Fruit fly (Drosophila melanogaster) whole organism, embryonic: Measurements from ENCODE around the gene CG34353.
A peak's percentile ranks its signal among the peaks of the same experiment; 100 is the strongest.

Source experiments
- ATbp ChIP-seq: fragments of 200-800 bp; sonication (Bioruptor generic); optimal IDR thresholded peaks from 2 replicates; lab custom pipeline; 2017; ENCODE audit warnings: missing biosample characterization, mild to moderate bottlenecking, missing genetic modification characterization, missing genetic modification reagents
- Adf1 ChIP-seq: fragments of 200-800 bp; sonication (Bioruptor generic); IDR thresholded peaks from 2 replicates; pipeline ENCODE4 v1.3.6; 2022; ENCODE audit warnings: missing biosample characterization, missing genetic modification characterization
- CG10147 ChIP-seq: fragments of 200-800 bp; sonication (Bioruptor generic); optimal IDR thresholded peaks from 2 replicates; lab custom pipeline; 2019; ENCODE audit warnings: missing biosample characterization, mild to moderate bottlenecking, missing genetic modification characterization, moderate library complexity
- CG13287 ChIP-seq: fragments of 200-800 bp; sonication (Bioruptor generic); IDR thresholded peaks from 2 replicates; pipeline ENCODE4 v1.3.6; 2022; ENCODE audit warnings: missing biosample characterization, missing genetic modification characterization; ENCODE audit not compliant: partially characterized antibody
- CG13296 ChIP-seq: fragments of 200-800 bp; sonication (Bioruptor generic); optimal IDR thresholded peaks from 3 replicates; lab custom pipeline; 2018; ENCODE audit warnings: missing biosample characterization, mild to moderate bottlenecking, missing genetic modification characterization
- CG15073 ChIP-seq: fragments of 200-800 bp; sonication (Bioruptor generic); optimal IDR thresholded peaks from 2 replicates; lab custom pipeline; 2016; ENCODE audit warnings: missing biosample characterization, missing genetic modification characterization
- CG1602 ChIP-seq: fragments of 200-800 bp; sonication (Bioruptor generic); optimal IDR thresholded peaks from 3 replicates; lab custom pipeline; 2016; ENCODE audit warnings: missing biosample characterization, missing genetic modification characterization
- CG18476 ChIP-seq: fragments of 200-800 bp; sonication (Bioruptor generic); optimal IDR thresholded peaks from 2 replicates; lab custom pipeline; 2016; ENCODE audit warnings: missing biosample characterization, mild to moderate bottlenecking, missing genetic modification characterization
- CG2120 ChIP-seq: fragments of 200-800 bp; sonication (Bioruptor generic); optimal IDR thresholded peaks from 3 replicates; lab custom pipeline; 2016; ENCODE audit warnings: missing biosample characterization, missing genetic modification characterization
- CG2202 ChIP-seq: fragments of 200-800 bp; sonication (Bioruptor generic); optimal IDR thresholded peaks from 2 replicates; lab custom pipeline; 2018; ENCODE audit warnings: missing biosample characterization, mild to moderate bottlenecking, missing genetic modification characterization
- CG30020 ChIP-seq: fragments of 200-800 bp; optimal IDR thresholded peaks from 2 replicates; lab custom pipeline; 2019; ENCODE audit warnings: missing biosample characterization, mild to moderate bottlenecking, missing genetic modification characterization, moderate library complexity
- CG31388 ChIP-seq: fragments of 200-800 bp; sonication (Bioruptor generic); optimal IDR thresholded peaks from 2 replicates; lab custom pipeline; 2016; ENCODE audit warnings: missing biosample characterization, missing genetic modification characterization
- CG3163 ChIP-seq: fragments of 200-800 bp; sonication (Bioruptor generic); optimal IDR thresholded peaks from 3 replicates; lab custom pipeline; 2016; ENCODE audit warnings: missing biosample characterization, missing genetic modification characterization
- CG4328 ChIP-seq: fragments of 200-800 bp; sonication (Bioruptor generic); optimal IDR thresholded peaks from 3 replicates; lab custom pipeline; 2017; ENCODE audit warnings: missing biosample characterization, missing genetic modification reagents, missing genetic modification characterization
- CG6175 ChIP-seq: fragments of 200-800 bp; sonication (Bioruptor generic); IDR thresholded peaks from 3 replicates; pipeline ENCODE4 v1.3.6; 2022; ENCODE audit warnings: missing biosample characterization, missing genetic modification characterization
- CG6254 ChIP-seq: fragments of 200-800 bp; sonication (Bioruptor generic); optimal IDR thresholded peaks from 3 replicates; lab custom pipeline; 2017; ENCODE audit warnings: mild to moderate bottlenecking, missing biosample characterization, missing genetic modification reagents, missing genetic modification characterization
- CG7839 ChIP-seq: fragments of 200-800 bp; sonication (Bioruptor generic); optimal IDR thresholded peaks from 3 replicates; lab custom pipeline; 2018; ENCODE audit warnings: missing biosample characterization, mild to moderate bottlenecking, missing genetic modification characterization, moderate library complexity
- CG8290 ChIP-seq, 3 experiments: fragments of 200-800 bp; sonication (Bioruptor generic); optimal IDR thresholded peaks; 2 replicates each; lab custom pipeline; 2016 to 2019; ENCODE audit warnings: missing biosample characterization in 3 of 3, missing genetic modification characterization in 3 of 3, mild to moderate bottlenecking in 2 of 3, moderate library complexity in 1 of 3
- CG8388 ChIP-seq: fragments of 200-800 bp; sonication (Bioruptor generic); optimal IDR thresholded peaks from 2 replicates; lab custom pipeline; 2019; ENCODE audit warnings: missing biosample characterization, mild to moderate bottlenecking, missing genetic modification characterization, moderate library complexity
- CG9437 ChIP-seq: fragments of 200-800 bp; sonication (Bioruptor generic); optimal IDR thresholded peaks from 2 replicates; lab custom pipeline; 2018; ENCODE audit warnings: missing biosample characterization, mild to moderate bottlenecking, missing genetic modification characterization
- CTCF ChIP-seq: fragments of 200-800 bp; sonication (Bioruptor generic); optimal IDR thresholded peaks from 2 replicates; lab custom pipeline; 2017; ENCODE audit warnings: missing biosample characterization, mild to moderate bottlenecking, missing genetic modification characterization, moderate library complexity
- Chrac-16 ChIP-seq: fragments of 200-800 bp; sonication (Bioruptor generic); optimal IDR thresholded peaks from 3 replicates; lab custom pipeline; 2016; ENCODE audit warnings: missing biosample characterization, missing genetic modification characterization
- D ChIP-seq, 2 experiments: fragments of 200-800 bp in 1 of 2; fragments of >200 bp in 1 of 2; sonication (Bioruptor generic) in 1 of 2; optimal IDR thresholded peaks; 2 replicates in 1 of 2; 3 replicates in 1 of 2; lab custom pipeline; 2017; ENCODE audit warnings: mild to moderate bottlenecking in 1 of 2, missing biosample characterization in 1 of 2, missing genetic modification characterization in 1 of 2, missing genetic modification reagents in 1 of 2
- Dek ChIP-seq: fragments of 200-800 bp; sonication (Bioruptor generic); optimal IDR thresholded peaks from 3 replicates; lab custom pipeline; 2019; ENCODE audit warnings: missing biosample characterization, mild to moderate bottlenecking, missing genetic modification characterization, moderate library complexity
- Dref ChIP-seq: fragments of 200-800 bp; sonication (Bioruptor generic); IDR thresholded peaks from 2 replicates; pipeline ENCODE4 v1.3.6; 2022; ENCODE audit warnings: missing biosample characterization, missing genetic modification characterization
- Hand ChIP-seq: fragments of 200-800 bp; sonication (Bioruptor generic); optimal IDR thresholded peaks from 2 replicates; lab custom pipeline; 2017; ENCODE audit warnings: mild to moderate bottlenecking, missing biosample characterization, missing genetic modification reagents, missing genetic modification characterization
- Max ChIP-seq: fragments of 200-800 bp; sonication (Bioruptor generic); optimal IDR thresholded peaks from 2 replicates; lab custom pipeline; 2016; ENCODE audit warnings: missing biosample characterization, mild to moderate bottlenecking, missing genetic modification characterization
- Med ChIP-seq: fragments of 200-800 bp; sonication (Bioruptor generic); peaks from one replicate; lab custom pipeline; 2016; ENCODE audit warnings: missing biosample characterization, missing genetic modification characterization, mild to moderate bottlenecking, inconsistent platforms, moderate library complexity
- Mes4 ChIP-seq: fragments of 200-800 bp; sonication (Bioruptor generic); optimal IDR thresholded peaks from 2 replicates; lab custom pipeline; 2016; ENCODE audit warnings: missing biosample characterization, missing genetic modification characterization
- Mrtf ChIP-seq: fragments of 200-800 bp; sonication (Bioruptor generic); IDR thresholded peaks from 3 replicates; pipeline ENCODE4 v1.3.6; 2022; ENCODE audit warnings: missing biosample characterization, missing genetic modification characterization
- NFAT ChIP-seq: fragments of 200-800 bp; sonication (Bioruptor generic); IDR thresholded peaks from 2 replicates; pipeline ENCODE4 v1.3.6; 2022; ENCODE audit warnings: missing biosample characterization, missing genetic modification characterization
- Opbp ChIP-seq: fragments of 200-800 bp; sonication (Bioruptor generic); IDR thresholded peaks from 3 replicates; pipeline ENCODE4 v1.3.6; 2022; ENCODE audit warnings: missing biosample characterization, missing genetic modification characterization; ENCODE audit not compliant: partially characterized antibody
- Poxn ChIP-seq: fragments of 200-800 bp; sonication (Bioruptor generic); IDR thresholded peaks from 2 replicates; pipeline ENCODE4 v1.3.6; 2022; ENCODE audit warnings: missing biosample characterization, missing genetic modification characterization
- Usf ChIP-seq: fragments of 200-800 bp; sonication (Bioruptor generic); optimal IDR thresholded peaks from 2 replicates; lab custom pipeline; 2017; ENCODE audit warnings: missing genotype, missing biosample characterization, missing genetic modification characterization
- bigmax ChIP-seq: fragments of 200-800 bp; sonication (Bioruptor generic); optimal IDR thresholded peaks from 2 replicates; lab custom pipeline; 2018; ENCODE audit warnings: missing biosample characterization, mild to moderate bottlenecking, missing genetic modification characterization
- chif ChIP-seq, 2 experiments: fragments of 200-800 bp; sonication (Bioruptor generic); optimal IDR thresholded peaks; 3 replicates each; lab custom pipeline; 2016; ENCODE audit warnings: missing biosample characterization in 2 of 2, missing genetic modification characterization in 2 of 2
- corto ChIP-seq: fragments of 200-800 bp; sonication (Bioruptor generic); optimal IDR thresholded peaks from 2 replicates; lab custom pipeline; 2016; ENCODE audit warnings: missing biosample characterization, mild to moderate bottlenecking, missing genetic modification characterization, moderate library complexity
- cwo ChIP-seq: fragments of 200-800 bp; sonication (Bioruptor generic); optimal IDR thresholded peaks from 3 replicates; lab custom pipeline; 2017; ENCODE audit warnings: missing biosample characterization, missing genetic modification characterization, mild to moderate bottlenecking, moderate library complexity, missing genetic modification reagents
- en ChIP-seq: fragments of 200-800 bp; sonication (Bioruptor generic); optimal IDR thresholded peaks from 2 replicates; lab custom pipeline; 2016; ENCODE audit warnings: missing biosample characterization, missing genetic modification characterization
- hth ChIP-seq: fragments of >200 bp; optimal IDR thresholded peaks from 2 replicates; lab custom pipeline; 2017; ENCODE audit warnings: inconsistent platforms
- jigr1 ChIP-seq: fragments of 200-800 bp; sonication (Bioruptor generic); IDR thresholded peaks from 3 replicates; pipeline ENCODE4 v1.3.6; 2022; ENCODE audit warnings: missing biosample characterization, missing genetic modification characterization
- pan ChIP-seq, 4 experiments: fragments of >200 bp in 3 of 4; fragments of 200-800 bp in 1 of 4; sonication (Bioruptor generic) in 1 of 4; optimal IDR thresholded peaks in 3 of 4; IDR thresholded peaks in 1 of 4; 2 replicates each; pipeline versions ENCODE4 v1.3.6 to Lab custom; 2017 to 2022; ENCODE audit warnings: missing biosample characterization in 2 of 4, missing genetic modification characterization in 2 of 4, mixed read lengths in 1 of 4
- pb ChIP-seq: fragments of 200-800 bp; sonication (Bioruptor generic); optimal IDR thresholded peaks from 3 replicates; lab custom pipeline; 2016; ENCODE audit warnings: missing biosample characterization, missing genetic modification characterization
- pzg ChIP-seq: fragments of 200-800 bp; sonication (Bioruptor generic); optimal IDR thresholded peaks from 3 replicates; lab custom pipeline; 2018; ENCODE audit warnings: missing biosample characterization, mild to moderate bottlenecking, missing genetic modification characterization, moderate library complexity
- ranshi ChIP-seq: fragments of 200-800 bp; sonication (Bioruptor generic); IDR thresholded peaks from 2 replicates; pipeline ENCODE4 v1.3.6; 2022; ENCODE audit warnings: missing biosample characterization, missing genetic modification characterization
- scrt ChIP-seq: fragments of 200-800 bp; sonication (Bioruptor generic); optimal IDR thresholded peaks from 2 replicates; lab custom pipeline; 2018; ENCODE audit warnings: missing biosample characterization, mild to moderate bottlenecking, missing genetic modification characterization, moderate library complexity
- stc ChIP-seq: fragments of 200-800 bp; sonication (Bioruptor generic); IDR thresholded peaks from 2 replicates; pipeline ENCODE4 v1.3.6; 2022; ENCODE audit warnings: missing biosample characterization, missing genetic modification characterization
- tap ChIP-seq: fragments of 200-800 bp; optimal IDR thresholded peaks from 3 replicates; lab custom pipeline; 2019; ENCODE audit warnings: missing biosample characterization, mild to moderate bottlenecking, missing genetic modification characterization, moderate library complexity
- zf30C ChIP-seq: fragments of 200-800 bp; sonication (Bioruptor generic); optimal IDR thresholded peaks from 3 replicates; lab custom pipeline; 2018; ENCODE audit warnings: missing biosample characterization, mild to moderate bottlenecking, missing genetic modification characterization

CG34353 gene

DNA sequence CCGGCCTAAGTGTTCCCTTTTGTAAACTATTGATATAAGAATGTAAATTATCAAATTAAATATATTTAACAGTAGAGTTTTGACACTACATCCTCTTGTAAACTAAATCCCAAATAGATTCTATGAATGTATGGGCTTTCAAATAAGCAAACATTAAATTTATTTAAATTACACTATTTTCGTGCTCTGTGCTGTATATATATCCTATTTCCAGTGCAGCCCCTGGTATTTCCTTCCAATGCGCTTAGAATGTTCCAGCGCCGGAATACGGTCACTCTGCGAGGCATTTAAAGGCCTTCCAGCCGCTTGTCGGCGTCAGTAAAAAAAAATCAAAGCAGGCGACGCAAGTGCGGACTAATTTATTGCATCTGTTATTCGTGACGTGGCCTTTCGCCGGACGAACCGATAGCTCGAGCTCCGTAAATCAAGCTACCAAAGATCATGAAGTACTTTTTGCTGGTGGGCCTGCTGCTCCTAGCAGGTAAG, 42.8 kb upstream of the CG34353 start, which contains the start of gene Gp93 (continued):
- TF ChIP-seq NFAT (GFP tag; lab: Robert Waterston, UW), result peak; percentile 61
- peak; percentile 45 for TF ChIP-seq CG4328 (GFP tag; lab: Kevin White, UChicago)
- peak; percentile 18 for TF ChIP-seq Dek (tag; lab: Kevin White, UChicago)
- TF ChIP-seq Adf1 (GFP tag; lab: Robert Waterston, UW), result peak; percentile 37; the same call in 1 of the 2 replicates
- TF ChIP-seq Mes4 (GFP tag; lab: Kevin White, UChicago), result no peak
- no peak for TF ChIP-seq CG6175 (GFP tag; lab: Robert Waterston, UW)
- no peak for TF ChIP-seq cwo (GFP tag; lab: Kevin White, UChicago)
- peak; percentile 50 for TF ChIP-seq tap (tag; lab: Kevin White, UChicago)
- 0 out of 3 replicates have a peak, but pooled peaks have one; percentile 53 for TF ChIP-seq Mrtf (GFP tag; lab: Robert Waterston, UW)
- TF ChIP-seq CG9437 (GFP tag; lab: Kevin White, UChicago), result peak; percentile 31
- no peak for TF ChIP-seq corto (GFP tag; lab: Kevin White, UChicago)
- peak; percentile 76 for TF ChIP-seq CG7839
- peak; percentile 56; the same call in 1 of the 3 replicates for TF ChIP-seq Opbp (GFP tag; lab: Robert Waterston, UW)
- TF ChIP-seq CG15073 (GFP tag; lab: Kevin White, UChicago), result no peak
- peak; percentile 89 for TF ChIP-seq Med (GFP tag; lab: Kevin White, UChicago)
- no peak for TF ChIP-seq pb
- no peak for TF ChIP-seq CG8290 (GFP tag; optimal IDR thresholded peaks at IDR 0.05; lab: Kevin White, UChicago)
- peak in 1 of 2 experiments; percentile 59 for TF ChIP-seq CG8290 (tag; optimal IDR thresholded peaks at IDR 0.05; lab: Kevin White, UChicago)
- peak; percentile 68 for TF ChIP-seq CG1602
- no peak for TF ChIP-seq D (optimal IDR thresholded peaks at IDR 0.05; lab: Kevin White, UChicago)
- no peak for TF ChIP-seq D (GFP tag; optimal IDR thresholded peaks at IDR 0.05; lab: Kevin White, UChicago)
- no peak for TF ChIP-seq CG6254 (GFP tag; lab: Kevin White, UChicago)
- TF ChIP-seq CG13287 (GFP tag; lab: Robert Waterston, UW), result peak; percentile 47; the same call in 1 of the 2 replicates
- no peak for TF ChIP-seq CG31388 (GFP tag; lab: Kevin White, UChicago)
- TF ChIP-seq hth (lab: Kevin White, UChicago), result no peak
- TF ChIP-seq en (GFP tag; lab: Kevin White, UChicago), result no peak
- peak; percentile 19; the same call in 1 of the 2 replicates for TF ChIP-seq Dref (GFP tag; lab: Robert Waterston, UW)
- no peak for TF ChIP-seq CTCF (GFP tag; lab: Kevin White, UChicago)
- 0 out of 2 replicates have a peak, but pooled peaks have one; percentile 12 for TF ChIP-seq ranshi
- TF ChIP-seq Hand (GFP tag; lab: Kevin White, UChicago), result peak; percentile 19
- TF ChIP-seq Chrac-16, result peak; percentile 58
- TF ChIP-seq stc (GFP tag; lab: Robert Waterston, UW), result peak; percentile 40; the same call in 1 of the 2 replicates
- TF ChIP-seq jigr1 (GFP tag; lab: Robert Waterston, UW), result no peak
- TF ChIP-seq scrt (GFP tag; lab: Kevin White, UChicago), result no peak
- TF ChIP-seq ATbp (GFP tag; lab: Kevin White, UChicago), result peak; percentile 26
- no peak for TF ChIP-seq CG3163 (GFP tag; lab: Kevin White, UChicago)
- TF ChIP-seq CG10147, result no peak
- TF ChIP-seq pzg (GFP tag; lab: Kevin White, UChicago), result peak; percentile 48
- no peak for TF ChIP-seq CG18476 (GFP tag; lab: Kevin White, UChicago)
- no peak for TF ChIP-seq zf30C (GFP tag; lab: Kevin White, UChicago)
- no peak for TF ChIP-seq pan (optimal IDR thresholded peaks at IDR 0.05; lab: Kevin White, UChicago)
- peak in 1 of 2 experiments; percentile 67 for TF ChIP-seq pan (GFP tag; optimal IDR thresholded peaks at IDR 0.05 in 1 of 2, IDR thresholded peaks at IDR 0.05 in 1 of 2)
- TF ChIP-seq CG2120 (GFP tag; lab: Kevin White, UChicago), result peak; percentile 57
- TF ChIP-seq Poxn (GFP tag; lab: Robert Waterston, UW), result no peak
- TF ChIP-seq CG30020, result peak; percentile 47
- peak; percentile 31 for TF ChIP-seq CG8388
- no peak for TF ChIP-seq Max
- TF ChIP-seq CG2202, result no peak
- TF ChIP-seq bigmax, result peak; percentile 71
- peak; percentile 23 for TF ChIP-seq Usf (GFP tag; lab: Kevin White, UChicago)
- TF ChIP-seq chif (GFP tag; optimal IDR thresholded peaks at IDR 0.05; lab: Kevin White, UChicago), result peak; percentile 28 to 36
- peak; percentile 45 for TF ChIP-seq CG13296 (GFP tag; lab: Kevin White, UChicago)
